Worm (Caenorhabditis elegans) whole organism, mixed stage, embryonic: ENCODE results near the gene rhy-1.

ENCODE experiments used
- M03D4.4 ChIP-seq: sonication (generic microtip); optimal IDR thresholded peaks from 2 replicates; lab custom pipeline; 2017; ENCODE audit warnings: mild to moderate bottlenecking, missing genetic modification characterization, missing compliant biosample characterization
- bed-3 ChIP-seq: fragments of 200-800 bp; sonication (Bioruptor generic); optimal IDR thresholded peaks from 3 replicates; lab custom pipeline; 2018; ENCODE audit warnings: mild to moderate bottlenecking, missing genetic modification characterization, moderate library complexity, missing compliant biosample characterization
- blmp-1 ChIP-seq: fragments of 150-350 bp; optimal IDR thresholded peaks from 2 replicates; lab custom pipeline; 2014; ENCODE audit warnings: missing biosample characterization, missing genetic modification characterization
- ceh-39 ChIP-seq: fragments of 150-350 bp; optimal IDR thresholded peaks from 2 replicates; lab custom pipeline; 2014; ENCODE audit warnings: missing biosample characterization, missing genetic modification characterization
- ceh-43 ChIP-seq: fragments of 200-800 bp; sonication (Bioruptor generic); optimal IDR thresholded peaks from 2 replicates; lab custom pipeline; 2018; ENCODE audit warnings: mild to moderate bottlenecking, missing genetic modification characterization, moderate library complexity, missing compliant biosample characterization
- ces-1 ChIP-seq: fragments of 150-350 bp; optimal IDR thresholded peaks from 2 replicates; lab custom pipeline; 2014; ENCODE audit warnings: missing biosample characterization, missing genetic modification reagents, missing genetic modification characterization
- cnd-1 ChIP-seq: fragments of 200-800 bp; sonication (Bioruptor generic); optimal IDR thresholded peaks from 2 replicates; lab custom pipeline; 2018; ENCODE audit warnings: mild to moderate bottlenecking, missing genetic modification characterization, missing compliant biosample characterization
- elt-1 ChIP-seq: sonication (generic microtip); optimal IDR thresholded peaks from 2 replicates; lab custom pipeline; 2017; ENCODE audit warnings: missing genetic modification characterization, mild to moderate bottlenecking, missing compliant biosample characterization, antibody characterized with exemption, moderate library complexity, borderline replicate concordance; ENCODE audit not compliant: insufficient read depth
- elt-3 ChIP-seq: fragments of 150-350 bp; optimal IDR thresholded peaks from 2 replicates; lab custom pipeline; 2014; ENCODE audit warnings: missing biosample characterization, missing genetic modification characterization
- flh-1 ChIP-seq: fragments of 200-800 bp; sonication (Bioruptor generic); optimal IDR thresholded peaks from 2 replicates; lab custom pipeline; 2018; ENCODE audit warnings: mild to moderate bottlenecking, missing genetic modification characterization, moderate library complexity, missing compliant biosample characterization
- ham-2 ChIP-seq: fragments of 200-800 bp; sonication (Bioruptor generic); optimal IDR thresholded peaks from 2 replicates; lab custom pipeline; 2018; ENCODE audit warnings: mild to moderate bottlenecking, missing genetic modification characterization, missing compliant biosample characterization
- hlh-1 ChIP-seq: fragments of 150-350 bp; optimal IDR thresholded peaks from 2 replicates; lab custom pipeline; 2014; ENCODE audit warnings: missing biosample characterization, missing genetic modification reagents, missing genetic modification characterization
- lin-13 ChIP-seq: fragments of 150-350 bp; optimal IDR thresholded peaks from 2 replicates; lab custom pipeline; 2014; ENCODE audit warnings: missing biosample characterization, missing genetic modification characterization
- lsy-2 ChIP-seq: fragments of 150-350 bp; optimal IDR thresholded peaks from 2 replicates; lab custom pipeline; 2014; ENCODE audit warnings: missing biosample characterization, missing genetic modification characterization
- mep-1 ChIP-seq: fragments of 150-350 bp; optimal IDR thresholded peaks from 2 replicates; lab custom pipeline; 2017; ENCODE audit warnings: missing biosample characterization, missing genetic modification reagents, missing genetic modification characterization, inconsistent platforms
- mls-2 ChIP-seq: sonication (generic microtip); optimal IDR thresholded peaks from 2 replicates; lab custom pipeline; 2016; ENCODE audit warnings: mild to moderate bottlenecking, missing genetic modification characterization, moderate library complexity, missing compliant biosample characterization
- nhr-12 ChIP-seq: fragments of 150-350 bp; optimal IDR thresholded peaks from 2 replicates; lab custom pipeline; 2014; ENCODE audit warnings: missing biosample characterization, missing genetic modification characterization
- nhr-2 ChIP-seq: fragments of 150-350 bp; optimal IDR thresholded peaks from 2 replicates; lab custom pipeline; 2014; ENCODE audit warnings: missing biosample characterization, missing genetic modification characterization
- nhr-76 ChIP-seq: sonication (generic microtip); optimal IDR thresholded peaks from 2 replicates; lab custom pipeline; 2017; ENCODE audit warnings: missing biosample characterization, missing genetic modification characterization
- pha-4 ChIP-seq: fragments of 150-350 bp; optimal IDR thresholded peaks from 2 replicates; lab custom pipeline; 2018; ENCODE audit warnings: missing biosample characterization, missing genetic modification reagents, missing genetic modification characterization
- tbx-8 ChIP-seq: fragments of 200-800 bp; sonication (Bioruptor generic); optimal IDR thresholded peaks from 2 replicates; lab custom pipeline; 2018; ENCODE audit warnings: mild to moderate bottlenecking, missing genetic modification characterization, moderate library complexity, missing compliant biosample characterization
- unc-120 ChIP-seq: sonication (generic microtip); optimal IDR thresholded peaks from 2 replicates; lab custom pipeline; 2017; ENCODE audit warnings: missing genetic modification characterization, missing compliant biosample characterization; ENCODE audit not compliant: poor library complexity, severe bottlenecking
- unc-39 ChIP-seq: fragments of 150-350 bp; optimal IDR thresholded peaks from 2 replicates; lab custom pipeline; 2014; ENCODE audit warnings: missing biosample characterization, missing genetic modification characterization
- zip-8 ChIP-seq: fragments of 150-350 bp; optimal IDR thresholded peaks from 2 replicates; lab custom pipeline; 2014; ENCODE audit warnings: missing biosample characterization, missing genetic modification characterization
- ztf-11 ChIP-seq: fragments of 150-350 bp; optimal IDR thresholded peaks from 2 replicates; lab custom pipeline; 2014; ENCODE audit warnings: missing biosample characterization, missing genetic modification characterization

The rhy-1 gene

ce11 chrII:9176523-9176922 is 15.3 kb downstream of the rhy-1 start:
- TF ChIP-seq nhr-76 (no peak), unc-120 (tag; lab: Kevin White, UChicago) (no peak), lin-13 (tag; lab: Kevin White, UChicago) (no peak), flh-1 (no peak)

- TF ChIP-seq ceh-43 (GFP tag; lab: Kevin White, UChicago): peak; percentile 38
- no peak for TF ChIP-seq hlh-1 (tag; lab: Kevin White, UChicago)
- TF ChIP-seq lin-13 (tag; lab: Kevin White, UChicago): peak; percentile 25
- no peak for TF ChIP-seq ceh-39 (tag; lab: Kevin White, UChicago)
- peak; percentile 82 for TF ChIP-seq ces-1 (GFP tag; lab: Kevin White, UChicago)
- TF ChIP-seq mep-1 (tag; lab: Kevin White, UChicago): peak; percentile 42
- peak; percentile 10 for TF ChIP-seq lsy-2 (tag; lab: Kevin White, UChicago)
These were observed 15.9 kb downstream of the rhy-1 start, which contains the start of the genes sec-5 and pir-1 for ce11 chrII:9177080-9177479. sec-5 (minus strand) TSS chrII:9177152. pir-1 (plus strand) TSS chrII:9177300.

- TF ChIP-seq pha-4 (tag; lab: Kevin White, UChicago): no peak
- no peak for TF ChIP-seq nhr-12 (tag; lab: Kevin White, UChicago)
- TF ChIP-seq flh-1: no peak
- no peak for TF ChIP-seq M03D4.4 (tag; lab: Kevin White, UChicago)
- no peak for TF ChIP-seq unc-120 (tag; lab: Kevin White, UChicago)
- no peak for TF ChIP-seq blmp-1 (tag; lab: Kevin White, UChicago)
- no peak for TF ChIP-seq elt-1 (tag; lab: Kevin White, UChicago)
- TF ChIP-seq bed-3: no peak
- no peak for TF ChIP-seq ceh-39 (tag; lab: Kevin White, UChicago)
- TF ChIP-seq mep-1 (tag; lab: Kevin White, UChicago): no peak
- no peak for TF ChIP-seq zip-8
- TF ChIP-seq hlh-1 (tag; lab: Kevin White, UChicago): no peak
- no peak for TF ChIP-seq ham-2 (GFP tag; lab: Kevin White, UChicago)
These were observed 17.6 kb downstream of the rhy-1 start for ce11 chrII:9178811-9179210.

- TF ChIP-seq ztf-11 (tag; lab: Kevin White, UChicago) (no peak), blmp-1 (tag; lab: Kevin White, UChicago) (no peak), flh-1 (no peak), pha-4 (tag; lab: Kevin White, UChicago) (no peak), nhr-12 (tag; lab: Kevin White, UChicago) (no peak)
These were observed 20.0 kb downstream of the rhy-1 start for ce11 chrII:9181155-9181554.

DNA sequence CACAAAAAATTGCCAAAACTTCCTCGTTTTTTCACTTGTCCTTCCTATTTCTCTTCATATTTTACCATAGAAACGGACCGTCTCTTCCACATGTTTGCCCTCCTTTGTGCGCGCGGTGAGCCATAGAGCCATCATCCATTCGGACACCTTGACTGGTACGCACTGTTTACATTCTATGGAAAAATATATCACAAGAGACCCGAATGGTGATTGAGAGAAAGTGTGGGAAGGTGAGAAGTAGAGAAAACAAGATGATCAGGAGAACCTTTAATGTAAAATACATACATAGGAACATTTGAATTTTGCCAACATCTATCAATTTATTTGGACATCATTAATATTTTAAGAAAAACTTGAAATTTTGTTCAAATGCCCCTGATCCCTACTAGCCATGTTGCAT is 24.7 kb downstream of the rhy-1 start:
- TF ChIP-seq M03D4.4 (tag; lab: Kevin White, UChicago) (no peak), pha-4 (tag; lab: Kevin White, UChicago) (peak; percentile 53)

ce11 chrII:9188380-9188779 is 27.2 kb downstream of the rhy-1 start, which contains the start of gene sym-2:
sym-2 (minus strand) TSS chrII:9188480.
- TF ChIP-seq nhr-12 (tag; lab: Kevin White, UChicago) (no peak), zip-8 (no peak), flh-1 (no peak), ces-1 (GFP tag; lab: Kevin White, UChicago) (no peak), lsy-2 (tag; lab: Kevin White, UChicago) (no peak), unc-39 (tag; lab: Kevin White, UChicago) (no peak)
- TF ChIP-seq, all 35 proteins: peak for 0

DNA sequence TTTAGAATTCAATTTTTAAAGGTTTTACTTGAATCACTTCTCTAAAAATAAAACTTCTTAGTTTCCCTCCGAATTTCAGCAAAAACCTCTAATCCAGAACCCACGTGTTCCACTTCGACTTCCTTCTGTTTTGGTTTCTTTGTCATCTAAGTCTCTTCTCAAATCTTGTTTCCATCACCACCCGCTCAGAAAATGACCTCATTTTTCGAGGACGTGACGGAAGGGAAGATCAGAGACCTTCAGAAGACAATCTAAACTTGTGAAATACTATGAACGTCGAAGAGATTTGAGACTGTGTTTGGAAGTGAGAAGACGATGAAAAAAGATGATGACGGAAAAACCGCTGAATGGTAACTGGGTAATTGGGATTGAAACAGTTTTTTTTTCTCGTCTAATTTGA is 28.5 kb downstream of the rhy-1 start:
- TF ChIP-seq tbx-8 (no peak), M03D4.4 (tag; lab: Kevin White, UChicago) (no peak), elt-3 (tag; lab: Kevin White, UChicago) (no peak), blmp-1 (tag; lab: Kevin White, UChicago) (no peak), cnd-1 (tag; lab: Kevin White, UChicago) (no peak), nhr-76 (no peak), mls-2 (tag; lab: Kevin White, UChicago) (no peak), bed-3 (no peak), lsy-2 (tag; lab: Kevin White, UChicago) (no peak), nhr-2 (no peak), mep-1 (tag; lab: Kevin White, UChicago) (no peak)
